Fruit fly (Drosophila melanogaster) whole organism, embryonic: Measurements from ENCODE around the gene CG7231.

Source experiments
- Atf-2 ChIP-seq: fragments of 200-800 bp; sonication (Bioruptor generic); optimal IDR thresholded peaks from 2 replicates; lab custom pipeline; 2016; ENCODE audit warnings: missing biosample characterization, missing genetic modification characterization
- B-H1 ChIP-seq: fragments of 200-800 bp; sonication (Bioruptor generic); IDR thresholded peaks from 3 replicates; pipeline ENCODE4 v1.3.6; 2022; ENCODE audit warnings: missing biosample characterization, missing genetic modification characterization
- BEAF-32 ChIP-seq: fragments of 200-800 bp; sonication (Bioruptor generic); optimal IDR thresholded peaks from 3 replicates; lab custom pipeline; 2017; ENCODE audit warnings: missing biosample characterization, missing genetic modification characterization, mild to moderate bottlenecking, moderate library complexity, missing genetic modification reagents
- Bgb ChIP-seq: fragments of 200-800 bp; sonication (Bioruptor generic); IDR thresholded peaks from 2 replicates; pipeline ENCODE4 v1.3.6; 2022; ENCODE audit warnings: missing biosample characterization, missing genetic modification characterization; ENCODE audit not compliant: partially characterized antibody
- Bteb2 ChIP-seq: fragments of 200-800 bp; sonication (Bioruptor generic); optimal IDR thresholded peaks from 2 replicates; lab custom pipeline; 2016; ENCODE audit warnings: missing biosample characterization, missing genetic modification characterization
- CG11560 ChIP-seq: fragments of 200-800 bp; sonication (Bioruptor generic); IDR thresholded peaks from 3 replicates; pipeline ENCODE4 v1.3.6; 2022; ENCODE audit warnings: missing biosample characterization, missing genetic modification characterization
- CG13287 ChIP-seq: fragments of 200-800 bp; sonication (Bioruptor generic); IDR thresholded peaks from 2 replicates; pipeline ENCODE4 v1.3.6; 2022; ENCODE audit warnings: missing biosample characterization, missing genetic modification characterization; ENCODE audit not compliant: partially characterized antibody
- CG13894 ChIP-seq: fragments of 200-800 bp; sonication (Bioruptor generic); optimal IDR thresholded peaks from 3 replicates; lab custom pipeline; 2018; ENCODE audit warnings: missing biosample characterization, mild to moderate bottlenecking, missing genetic modification characterization, moderate library complexity
- CG15011 ChIP-seq: fragments of 200-800 bp; sonication (Bioruptor generic); optimal IDR thresholded peaks from 3 replicates; lab custom pipeline; 2018; ENCODE audit warnings: missing biosample characterization, mild to moderate bottlenecking, missing genetic modification characterization
- CG17612 ChIP-seq: fragments of 200-800 bp; sonication (Bioruptor generic); IDR thresholded peaks from 2 replicates; pipeline ENCODE4 v1.3.6; 2022; ENCODE audit warnings: missing biosample characterization, missing genetic modification characterization
- CG17802 ChIP-seq: fragments of 200-800 bp; sonication (Bioruptor generic); optimal IDR thresholded peaks from 2 replicates; lab custom pipeline; 2018; ENCODE audit warnings: missing biosample characterization, mild to moderate bottlenecking, missing genetic modification characterization, moderate library complexity
- CG18599 ChIP-seq: fragments of 200-800 bp; sonication (Bioruptor generic); optimal IDR thresholded peaks from 3 replicates; lab custom pipeline; 2017; ENCODE audit warnings: missing biosample characterization, missing genetic modification characterization, mild to moderate bottlenecking, moderate library complexity, missing genetic modification reagents
- CG18764 ChIP-seq: fragments of 200-800 bp; sonication (Bioruptor generic); optimal IDR thresholded peaks from 3 replicates; lab custom pipeline; 2016; ENCODE audit warnings: missing biosample characterization, missing genetic modification characterization
- CG2116 ChIP-seq: fragments of 200-800 bp; sonication (Bioruptor generic); optimal IDR thresholded peaks from 3 replicates; lab custom pipeline; 2018; ENCODE audit warnings: missing biosample characterization, mild to moderate bottlenecking, missing genetic modification characterization
- CG2889 ChIP-seq: fragments of 200-800 bp; sonication (Bioruptor generic); IDR thresholded peaks from 3 replicates; pipeline ENCODE4 v1.3.6; 2022; ENCODE audit warnings: missing biosample characterization, missing genetic modification characterization
- CG30403 ChIP-seq: fragments of 200-800 bp; sonication (Bioruptor generic); optimal IDR thresholded peaks from 3 replicates; lab custom pipeline; 2016; ENCODE audit warnings: missing biosample characterization, missing genetic modification characterization
- CG3281 ChIP-seq: fragments of 200-800 bp; sonication (Bioruptor generic); optimal IDR thresholded peaks from 3 replicates; lab custom pipeline; 2017; ENCODE audit warnings: missing biosample characterization, mild to moderate bottlenecking, missing genetic modification characterization
- CG7357 ChIP-seq: fragments of 200-800 bp; sonication (Bioruptor generic); IDR thresholded peaks from 3 replicates; pipeline ENCODE4 v1.3.6; 2022; ENCODE audit warnings: missing biosample characterization, missing genetic modification characterization
- CG8290 ChIP-seq, 3 experiments: fragments of 200-800 bp; sonication (Bioruptor generic); optimal IDR thresholded peaks; 2 replicates each; lab custom pipeline; 2016 to 2019; ENCODE audit warnings: missing biosample characterization in 3 of 3, missing genetic modification characterization in 3 of 3, mild to moderate bottlenecking in 2 of 3, moderate library complexity in 1 of 3
- CoRest ChIP-seq: fragments of 200-800 bp; sonication (Bioruptor generic); optimal IDR thresholded peaks from 3 replicates; lab custom pipeline; 2018; ENCODE audit warnings: missing biosample characterization, mild to moderate bottlenecking, missing genetic modification characterization, moderate library complexity
- Elba2 ChIP-seq: fragments of 200-800 bp; sonication (Bioruptor generic); optimal IDR thresholded peaks from 3 replicates; lab custom pipeline; 2016; ENCODE audit warnings: missing biosample characterization, missing genetic modification characterization
- Fer1 ChIP-seq: fragments of 200-800 bp; sonication (Bioruptor generic); optimal IDR thresholded peaks from 2 replicates; lab custom pipeline; 2017; ENCODE audit warnings: missing biosample characterization, mild to moderate bottlenecking, missing genetic modification characterization
- HLHmδ ChIP-seq: fragments of 200-800 bp; sonication (Bioruptor generic); optimal IDR thresholded peaks from 2 replicates; lab custom pipeline; 2018; ENCODE audit warnings: missing biosample characterization, mild to moderate bottlenecking, missing genetic modification characterization, moderate library complexity
- MTF-1 ChIP-seq: fragments of 200-800 bp; sonication (Bioruptor generic); optimal IDR thresholded peaks from 2 replicates; lab custom pipeline; 2018; ENCODE audit warnings: missing biosample characterization, mild to moderate bottlenecking, missing genetic modification characterization, borderline replicate concordance
- NC2β ChIP-seq: fragments of 200-800 bp; sonication (Bioruptor generic); optimal IDR thresholded peaks from 2 replicates; lab custom pipeline; 2016; ENCODE audit warnings: missing biosample characterization, missing genetic modification characterization
- Nf-YA ChIP-seq: fragments of 200-800 bp; sonication (Bioruptor generic); IDR thresholded peaks from 2 replicates; pipeline ENCODE4 v1.3.6; 2022; ENCODE audit warnings: missing biosample characterization, missing genetic modification characterization
- Ravus ChIP-seq: fragments of 200-800 bp; sonication (Bioruptor generic); IDR thresholded peaks from 2 replicates; pipeline ENCODE4 v1.3.6; 2022; ENCODE audit warnings: missing biosample characterization, missing genetic modification characterization
- Sry-δ ChIP-seq: fragments of 200-800 bp; sonication (Bioruptor generic); optimal IDR thresholded peaks from 2 replicates; lab custom pipeline; 2016; ENCODE audit warnings: missing biosample characterization, missing genetic modification characterization
- Usf ChIP-seq: fragments of 200-800 bp; sonication (Bioruptor generic); optimal IDR thresholded peaks from 2 replicates; lab custom pipeline; 2017; ENCODE audit warnings: missing genotype, missing biosample characterization, missing genetic modification characterization
- amos ChIP-seq: fragments of 200-800 bp; sonication (Bioruptor generic); IDR thresholded peaks from 2 replicates; pipeline ENCODE4 v1.3.6; 2022; ENCODE audit warnings: missing biosample characterization, missing genetic modification characterization; ENCODE audit not compliant: partially characterized antibody
- bsh ChIP-seq, 2 experiments: fragments of 200-800 bp; sonication (Bioruptor generic); optimal IDR thresholded peaks; 2 replicates each; lab custom pipeline; 2017 to 2018; ENCODE audit warnings: mild to moderate bottlenecking in 2 of 2, missing biosample characterization in 2 of 2, missing genetic modification characterization in 2 of 2, moderate library complexity in 1 of 2
- croc ChIP-seq: fragments of 200-800 bp; sonication (Bioruptor generic); conservative IDR thresholded peaks from 3 replicates; pipeline ENCODE4 v1.3.6; 2022; ENCODE audit warnings: missing biosample characterization, missing genetic modification characterization
- crp ChIP-seq, 2 experiments: fragments of 200-800 bp; sonication (Bioruptor generic); optimal IDR thresholded peaks; 2 replicates in 1 of 2; 3 replicates in 1 of 2; lab custom pipeline; 2017; ENCODE audit warnings: missing biosample characterization in 2 of 2, missing genetic modification characterization in 2 of 2, mild to moderate bottlenecking in 1 of 2, moderate library complexity in 1 of 2
- disco-r ChIP-seq: fragments of 200-800 bp; sonication (Bioruptor generic); optimal IDR thresholded peaks from 2 replicates; lab custom pipeline; 2016; ENCODE audit warnings: missing biosample characterization, missing genetic modification characterization
- fd96Cb ChIP-seq: fragments of 200-800 bp; sonication (Bioruptor generic); optimal IDR thresholded peaks from 2 replicates; lab custom pipeline; 2018; ENCODE audit warnings: missing biosample characterization, mild to moderate bottlenecking, missing genetic modification characterization, moderate library complexity
- gem ChIP-seq: fragments of 200-800 bp; sonication (Bioruptor generic); optimal IDR thresholded peaks from 2 replicates; lab custom pipeline; 2019; ENCODE audit warnings: missing biosample characterization, mild to moderate bottlenecking, missing genetic modification characterization, moderate library complexity
- hbn ChIP-seq: fragments of 200-800 bp; sonication (Bioruptor generic); IDR thresholded peaks from 2 replicates; pipeline ENCODE4 v1.3.6; 2022; ENCODE audit warnings: missing biosample characterization, missing genetic modification characterization; ENCODE audit not compliant: partially characterized antibody
- inv ChIP-seq: fragments of 200-800 bp; sonication (Bioruptor generic); IDR thresholded peaks from 2 replicates; pipeline ENCODE4 v1.3.6; 2022; ENCODE audit warnings: missing biosample characterization, missing genetic modification characterization; ENCODE audit not compliant: partially characterized antibody
- kah ChIP-seq: fragments of 200-800 bp; sonication (Bioruptor generic); optimal IDR thresholded peaks from 2 replicates; lab custom pipeline; 2018; ENCODE audit warnings: missing biosample characterization, mild to moderate bottlenecking, missing genetic modification characterization
- nau ChIP-seq: fragments of 200-800 bp; sonication (Bioruptor generic); optimal IDR thresholded peaks from 3 replicates; lab custom pipeline; 2017; ENCODE audit warnings: missing biosample characterization, mild to moderate bottlenecking, missing genetic modification characterization, missing genetic modification reagents
- pho ChIP-seq: fragments of 200-800 bp; sonication (Bioruptor generic); optimal IDR thresholded peaks from 2 replicates; lab custom pipeline; 2016; ENCODE audit warnings: missing biosample characterization, missing genetic modification characterization
- ranshi ChIP-seq: fragments of 200-800 bp; sonication (Bioruptor generic); IDR thresholded peaks from 2 replicates; pipeline ENCODE4 v1.3.6; 2022; ENCODE audit warnings: missing biosample characterization, missing genetic modification characterization
- so ChIP-seq: fragments of 200-800 bp; sonication (Bioruptor generic); IDR thresholded peaks from 3 replicates; pipeline ENCODE4 v1.3.6; 2022; ENCODE audit warnings: missing biosample characterization, missing genetic modification characterization
- ssp ChIP-seq: fragments of 200-800 bp; sonication (Bioruptor generic); IDR thresholded peaks from 2 replicates; pipeline ENCODE4 v1.3.6; 2022; ENCODE audit warnings: missing biosample characterization, missing genetic modification characterization
- tap ChIP-seq: fragments of 200-800 bp; optimal IDR thresholded peaks from 3 replicates; lab custom pipeline; 2019; ENCODE audit warnings: missing biosample characterization, mild to moderate bottlenecking, missing genetic modification characterization, moderate library complexity
- tna ChIP-seq: fragments of 200-800 bp; sonication (Bioruptor generic); IDR thresholded peaks from 2 replicates; pipeline ENCODE4 v1.3.6; 2022; ENCODE audit warnings: missing biosample characterization, missing genetic modification characterization; ENCODE audit not compliant: partially characterized antibody
- vfl ChIP-seq: fragments of 200-800 bp; sonication (Bioruptor generic); optimal IDR thresholded peaks from 2 replicates; lab custom pipeline; 2016; ENCODE audit warnings: missing biosample characterization, missing genetic modification characterization

Gene CG7231

DNA sequence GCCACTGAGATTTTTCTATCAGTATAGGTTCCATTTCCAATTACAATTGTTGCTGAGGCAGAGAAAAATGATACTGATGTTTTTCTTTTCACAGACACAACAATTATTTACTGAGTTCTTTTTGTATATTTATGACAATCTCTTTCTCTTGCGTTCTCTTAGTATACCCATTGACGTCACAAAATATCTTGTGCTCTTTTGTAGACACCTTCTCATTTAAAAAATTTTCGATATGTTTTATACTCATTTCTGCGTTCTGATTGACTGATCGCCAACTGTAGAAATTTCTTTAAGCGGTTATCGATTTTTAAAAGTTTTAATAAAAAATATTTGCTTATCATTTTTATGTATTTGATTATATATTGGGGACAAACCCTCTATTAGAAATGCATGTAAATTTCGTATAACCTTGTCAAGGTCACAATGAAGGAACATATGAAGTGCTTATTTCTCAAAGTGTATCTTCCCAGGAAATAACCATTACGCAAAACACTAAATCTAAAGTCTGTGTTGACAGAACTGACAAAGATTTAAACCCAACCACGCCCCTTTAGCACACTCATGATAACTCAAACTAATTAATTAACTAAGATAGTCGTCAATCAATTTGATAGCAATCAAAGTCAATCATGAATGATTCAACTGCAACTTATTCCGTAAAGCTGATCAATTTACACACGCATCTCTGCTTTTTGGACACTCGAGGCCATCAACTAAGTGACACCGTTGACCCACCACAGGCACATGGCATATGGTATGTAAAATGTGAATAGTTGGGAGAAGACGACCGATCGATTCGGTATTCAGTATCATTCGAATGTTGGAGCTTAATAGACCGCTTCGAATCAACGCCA is 27.1 kb downstream of the CG7231 start, which contains the start of the genes Glyat and Tg (continued):
- TF ChIP-seq CG7357 (GFP tag; lab: Robert Waterston, UW) = no peak
- TF ChIP-seq BEAF-32 = peak; percentile 15
- TF ChIP-seq vfl (GFP tag; lab: Kevin White, UChicago) = no peak
- TF ChIP-seq CG17612 = no peak
- no peak for TF ChIP-seq CG17802 (tag; lab: Kevin White, UChicago)
- TF ChIP-seq tna (GFP tag; lab: Robert Waterston, UW) = no peak
- no peak for TF ChIP-seq tap
- no peak; the same call in 2 of the 3 replicates for TF ChIP-seq so (GFP tag; lab: Robert Waterston, UW)
- TF ChIP-seq B-H1 (GFP tag; lab: Robert Waterston, UW) = no peak; the same call in 2 of the 3 replicates
- peak; percentile 33; the same call in 1 of the 2 replicates for TF ChIP-seq Bgb (GFP tag; lab: Robert Waterston, UW)
- TF ChIP-seq kah (GFP tag; lab: Kevin White, UChicago) = no peak
- TF ChIP-seq pho (GFP tag; lab: Kevin White, UChicago) = no peak
- TF ChIP-seq CG18764 (GFP tag; lab: Kevin White, UChicago) = no peak
- no peak for TF ChIP-seq croc (GFP tag; lab: Robert Waterston, UW)
- no peak for TF ChIP-seq HLHmδ (GFP tag; lab: Kevin White, UChicago)
- peak; percentile 29 for TF ChIP-seq CG3281 (GFP tag; lab: Kevin White, UChicago)
- TF ChIP-seq Fer1 (GFP tag; lab: Kevin White, UChicago) = peak; percentile 50
- TF ChIP-seq CG2889 (GFP tag; lab: Robert Waterston, UW) = no peak
- peak; percentile 42 for TF ChIP-seq CG18599
- peak; percentile 20 for TF ChIP-seq CG30403 (GFP tag; lab: Kevin White, UChicago)
- no peak for TF ChIP-seq MTF-1 (GFP tag; lab: Kevin White, UChicago)
- TF ChIP-seq gem (tag; lab: Kevin White, UChicago) = peak; percentile 47
- TF ChIP-seq ranshi (GFP tag; lab: Robert Waterston, UW) = peak; percentile 23; the same call in 1 of the 2 replicates
- TF ChIP-seq Sry-δ (GFP tag; lab: Kevin White, UChicago) = peak; percentile 25
- TF ChIP-seq CG8290 (GFP tag; optimal IDR thresholded peaks at IDR 0.05; lab: Kevin White, UChicago) = no peak
- no peak for TF ChIP-seq CG8290 (tag; optimal IDR thresholded peaks at IDR 0.05; lab: Kevin White, UChicago)
- no peak for TF ChIP-seq Usf (GFP tag; lab: Kevin White, UChicago)
- TF ChIP-seq CG15011 (GFP tag; lab: Kevin White, UChicago) = no peak
- TF ChIP-seq bsh (GFP tag; optimal IDR thresholded peaks at IDR 0.05; lab: Kevin White, UChicago) = no peak
- TF ChIP-seq crp (GFP tag; optimal IDR thresholded peaks at IDR 0.05; lab: Kevin White, UChicago) = no peak
- no peak for TF ChIP-seq CG13894 (tag; lab: Kevin White, UChicago)
- no peak; the same call in 1 of the 2 replicates for TF ChIP-seq amos (GFP tag; lab: Robert Waterston, UW)
- TF ChIP-seq Ravus (GFP tag; lab: Robert Waterston, UW) = no peak
- TF ChIP-seq disco-r = no peak
- TF ChIP-seq fd96Cb (tag; lab: Kevin White, UChicago) = no peak
- TF ChIP-seq inv (GFP tag; lab: Robert Waterston, UW) = peak; percentile 37
- TF ChIP-seq CG2116 = peak; percentile 78
- no peak for TF ChIP-seq Atf-2
- peak; percentile 56 for TF ChIP-seq hbn (GFP tag; lab: Robert Waterston, UW)
- TF ChIP-seq CoRest = peak; percentile 39
- TF ChIP-seq nau (GFP tag; lab: Kevin White, UChicago) = no peak
- no peak for TF ChIP-seq NC2β
- no peak for TF ChIP-seq Bteb2
- no peak for TF ChIP-seq Elba2
- peak; percentile 65 for TF ChIP-seq CG13287 (GFP tag; lab: Robert Waterston, UW)
- no peak for TF ChIP-seq CG11560 (tag; lab: Robert Waterston, UW)
- no peak for TF ChIP-seq ssp
- TF ChIP-seq Nf-YA (GFP tag; lab: Robert Waterston, UW) = no peak
